In the genomic region with DNA sequence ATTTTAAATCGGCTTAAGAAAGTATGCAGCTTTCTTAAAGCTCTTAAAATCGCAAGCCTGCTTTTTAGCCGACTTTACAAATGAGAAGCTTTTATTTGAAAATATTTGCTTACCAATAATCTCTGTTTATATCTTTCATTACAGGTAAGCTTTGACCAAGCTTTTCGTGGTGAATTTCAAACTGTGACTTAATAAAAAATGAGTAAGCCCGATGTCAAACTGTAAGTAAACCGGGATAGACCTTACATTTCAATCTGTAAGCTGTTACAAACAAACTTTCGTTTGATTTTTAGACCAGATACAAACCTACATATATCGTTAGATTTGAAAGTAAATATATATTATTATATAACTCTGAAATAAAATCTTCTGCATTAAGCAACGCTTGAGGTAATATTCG, we compare ENCODE assay signal across 4 fruit fly cellular contexts.
A peak's percentile ranks its signal among the peaks of the same experiment; 100 is the strongest.
TF ChIP-seq lines count a peak whose summit lies in the region.

No protein-coding gene starts in this region.

- TF ChIP-seq CTCF in whole organism, embryonic (GFP tag; optimal IDR thresholded peaks at IDR 0.05; lab: Kevin White, UChicago) = no peak

TF ChIP-seq in whole organism, adult, 20 proteins besides CTCF, POLR2A, EP300 and RAD21:
- no peak for TF ChIP-seq tj (GFP tag; optimal IDR thresholded peaks at IDR 0.05; lab: Kevin White, UChicago)
- TF ChIP-seq toe (GFP tag; optimal IDR thresholded peaks at IDR 0.05; lab: Kevin White, UChicago) = no peak
- no peak for TF ChIP-seq CG5204 (GFP tag; optimal IDR thresholded peaks at IDR 0.05; lab: Kevin White, UChicago)
- TF ChIP-seq kay (GFP tag; lab: Kevin White, UChicago; ENCODE audit: borderline replicate concordance) = peak; percentile 8
- no peak for TF ChIP-seq CG14711 (tag; optimal IDR thresholded peaks at IDR 0.05; lab: Kevin White, UChicago)
- no peak for TF ChIP-seq CG1620 (GFP tag; optimal IDR thresholded peaks at IDR 0.05; lab: Kevin White, UChicago)
- no peak for TF ChIP-seq CG33017 (tag; optimal IDR thresholded peaks at IDR 0.05; lab: Kevin White, UChicago)

TF ChIP-seq in whole organism, embryonic, 481 proteins besides CTCF, POLR2A, EP300 and RAD21:
- no peak for TF ChIP-seq CG15269 (tag; optimal IDR thresholded peaks at IDR 0.05; lab: Kevin White, UChicago)
- no peak for TF ChIP-seq HLH54F (GFP tag; optimal IDR thresholded peaks at IDR 0.05; lab: Kevin White, UChicago)
- TF ChIP-seq Abd-B (GFP tag; optimal IDR thresholded peaks at IDR 0.05; lab: Kevin White, UChicago) = peak; percentile 11
- TF ChIP-seq CG6654 (GFP tag; optimal IDR thresholded peaks at IDR 0.05; lab: Kevin White, UChicago) = peak; percentile 97
- TF ChIP-seq cwo (GFP tag; optimal IDR thresholded peaks at IDR 0.05; lab: Kevin White, UChicago) = no peak
- peak; percentile 9 for TF ChIP-seq Blimp-1 (GFP tag; optimal IDR thresholded peaks at IDR 0.05; lab: Kevin White, UChicago)
- peak; percentile 35 for TF ChIP-seq oc (tag; optimal IDR thresholded peaks at IDR 0.05; lab: Kevin White, UChicago)
- peak; percentile 7 for TF ChIP-seq sqz (GFP tag; optimal IDR thresholded peaks at IDR 0.05; lab: Kevin White, UChicago)
- TF ChIP-seq tup (GFP tag; optimal IDR thresholded peaks at IDR 0.05; lab: Kevin White, UChicago) = no peak
- peak; percentile 74 for TF ChIP-seq CG12769 (tag; optimal IDR thresholded peaks at IDR 0.05; lab: Kevin White, UChicago)
- no peak for TF ChIP-seq CG10209 (GFP tag; optimal IDR thresholded peaks at IDR 0.05; lab: Kevin White, UChicago)

TF ChIP-seq in whole organism, prepupa, 60 proteins besides CTCF, POLR2A, EP300 and RAD21:
- TF ChIP-seq topi (GFP tag; optimal IDR thresholded peaks at IDR 0.05; lab: Kevin White, UChicago) = no peak
- peak; percentile 25 for TF ChIP-seq fkh (GFP tag; optimal IDR thresholded peaks at IDR 0.05; lab: Kevin White, UChicago)

TF ChIP-seq in whole organism, wandering third instar larva, 38 proteins besides CTCF, POLR2A, EP300 and RAD21:
- peak; percentile 15 for TF ChIP-seq Myc (optimal IDR thresholded peaks at IDR 0.05; lab: Kevin White, UChicago)
- TF ChIP-seq woc (GFP tag; optimal IDR thresholded peaks at IDR 0.05; lab: Kevin White, UChicago) = no peak
- TF ChIP-seq tai (GFP tag; optimal IDR thresholded peaks at IDR 0.05; lab: Kevin White, UChicago) = no peak
